Worm (Caenorhabditis elegans): ENCODE results near the gene C08E8.2.
A peak's percentile ranks its signal among the peaks of the same experiment; 100 is the strongest.

DNA sequence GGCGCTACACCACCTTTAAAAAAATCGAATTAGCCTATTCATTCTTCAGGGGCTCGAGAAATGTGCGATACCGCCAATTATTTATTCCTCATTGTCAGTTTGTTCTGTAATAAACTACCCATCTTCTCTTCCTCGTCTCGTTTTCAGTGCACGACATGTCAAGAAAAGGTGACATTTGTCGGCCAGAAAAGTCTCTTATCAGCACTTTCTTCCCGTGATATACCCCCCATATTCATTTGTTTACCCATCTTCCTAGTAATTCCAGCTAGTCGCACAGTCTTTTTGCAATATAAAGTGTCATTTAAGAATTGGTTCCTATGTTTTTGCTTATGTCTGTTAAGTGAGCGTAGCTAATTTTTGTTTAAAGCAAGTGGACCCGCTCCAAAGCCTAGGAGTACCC, 31.1 kb downstream of the C08E8.2 start:
- TF ChIP-seq ztf-11 (tag; optimal IDR thresholded peaks at IDR 0.05): no peak
- TF ChIP-seq skn-1 (tag; optimal IDR thresholded peaks at IDR 0.05): peak; percentile 11
- TF ChIP-seq mab-5 (tag; optimal IDR thresholded peaks at IDR 0.05): no peak
- TF ChIP-seq snpc-4 (tag; optimal IDR thresholded peaks at IDR 0.05): no peak
- TF ChIP-seq lin-11 (tag; optimal IDR thresholded peaks at IDR 0.05): no peak
- no peak for TF ChIP-seq nhr-12 (tag; optimal IDR thresholded peaks at IDR 0.05)
- no peak for TF ChIP-seq egl-27 (tag; optimal IDR thresholded peaks at IDR 0.05)
- no peak for TF ChIP-seq mdl-1 (tag; optimal IDR thresholded peaks at IDR 0.05)
- no peak for TF ChIP-seq nhr-237 (tag; optimal IDR thresholded peaks at IDR 0.05)
- TF ChIP-seq lsy-2 (tag; optimal IDR thresholded peaks at IDR 0.05): no peak
- TF ChIP-seq zag-1 (tag; optimal IDR thresholded peaks at IDR 0.05): no peak
- TF ChIP-seq ama-1 (optimal IDR thresholded peaks at IDR 0.05): no peak
- no peak for TF ChIP-seq Y55F3AM.14 (GFP tag; optimal IDR thresholded peaks at IDR 0.05)

All from whole organism, L2 larva.